Worm (Caenorhabditis elegans): ENCODE data around the gene T12A7.6.

Gene T12A7.6

DNA sequence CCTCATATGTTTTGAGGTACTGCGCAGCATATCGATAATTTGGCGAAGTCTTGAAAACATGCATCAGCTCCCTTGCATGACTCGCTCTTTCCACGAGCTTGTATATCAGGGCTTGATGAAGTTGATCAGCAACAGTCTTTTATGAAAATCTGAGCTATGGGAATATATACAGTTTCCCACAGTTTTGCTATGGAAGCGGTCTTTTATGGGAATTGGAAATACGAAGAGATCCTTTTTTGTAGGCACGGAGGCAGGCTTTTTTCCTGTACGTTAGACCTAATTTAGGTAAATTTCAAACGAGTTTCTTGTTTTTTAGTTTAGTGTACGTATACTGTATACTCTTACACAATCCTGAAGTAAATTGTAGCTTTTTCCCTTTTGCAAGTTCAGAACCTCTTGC, 6.9 kb downstream of the T12A7.6 start, which contains the start of gene T12A7.9:
Gene T12A7.9 (minus strand): TSS at position 101 of the 400 bp plus-strand sequence.
- TF ChIP-seq ceh-13 (GFP tag; optimal IDR thresholded peaks at IDR 0.05) (no peak), flt-1 (GFP tag; IDR thresholded peaks at IDR 0.05) (no peak), B0310.2 (tag; optimal IDR thresholded peaks at IDR 0.05) (no peak), ets-7 (tag; optimal IDR thresholded peaks at IDR 0.05) (no peak), sea-1 (GFP tag; conservative IDR thresholded peaks at IDR 0.05) (no peak), aly-1 (tag; optimal IDR thresholded peaks at IDR 0.05) (no peak), ama-1 (optimal IDR thresholded peaks at IDR 0.05) (no peak), hnd-1 (tag; optimal IDR thresholded peaks at IDR 0.05) (no peak), F13C5.2 (tag; optimal IDR thresholded peaks at IDR 0.05) (no peak), scrt-1 (GFP tag; IDR thresholded peaks at IDR 0.05) (no peak), pes-1 (GFP tag; IDR thresholded peaks at IDR 0.05) (no peak), tra-4 (tag; optimal IDR thresholded peaks at IDR 0.05) (no peak), hmbx-1 (tag; optimal IDR thresholded peaks at IDR 0.05) (no peak), hmg-4 (GFP tag; optimal IDR thresholded peaks at IDR 0.05) (no peak), tbx-11 (GFP tag; IDR thresholded peaks at IDR 0.05) (no peak)

DNA sequence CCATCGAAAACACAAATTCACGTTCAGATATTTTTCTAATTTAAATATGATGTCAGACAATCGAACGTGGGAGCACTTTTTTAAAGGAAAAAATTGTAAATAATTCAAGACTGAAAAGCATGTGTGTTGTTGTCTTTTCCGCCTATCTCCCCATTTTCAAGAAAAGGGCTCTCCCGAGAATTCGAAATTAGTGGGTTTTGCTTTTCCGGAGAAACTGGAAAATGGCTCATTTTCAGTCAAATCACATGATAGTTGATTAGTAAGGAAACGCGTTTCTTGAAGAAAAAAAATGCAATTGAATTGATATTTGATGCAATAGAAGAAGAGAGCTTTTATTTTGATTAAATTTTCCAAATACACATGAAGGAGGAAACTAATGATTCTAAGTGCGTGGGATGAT, 10.8 kb downstream of the T12A7.6 start:
- TF ChIP-seq ama-1 (optimal IDR thresholded peaks at IDR 0.05): no peak

DNA sequence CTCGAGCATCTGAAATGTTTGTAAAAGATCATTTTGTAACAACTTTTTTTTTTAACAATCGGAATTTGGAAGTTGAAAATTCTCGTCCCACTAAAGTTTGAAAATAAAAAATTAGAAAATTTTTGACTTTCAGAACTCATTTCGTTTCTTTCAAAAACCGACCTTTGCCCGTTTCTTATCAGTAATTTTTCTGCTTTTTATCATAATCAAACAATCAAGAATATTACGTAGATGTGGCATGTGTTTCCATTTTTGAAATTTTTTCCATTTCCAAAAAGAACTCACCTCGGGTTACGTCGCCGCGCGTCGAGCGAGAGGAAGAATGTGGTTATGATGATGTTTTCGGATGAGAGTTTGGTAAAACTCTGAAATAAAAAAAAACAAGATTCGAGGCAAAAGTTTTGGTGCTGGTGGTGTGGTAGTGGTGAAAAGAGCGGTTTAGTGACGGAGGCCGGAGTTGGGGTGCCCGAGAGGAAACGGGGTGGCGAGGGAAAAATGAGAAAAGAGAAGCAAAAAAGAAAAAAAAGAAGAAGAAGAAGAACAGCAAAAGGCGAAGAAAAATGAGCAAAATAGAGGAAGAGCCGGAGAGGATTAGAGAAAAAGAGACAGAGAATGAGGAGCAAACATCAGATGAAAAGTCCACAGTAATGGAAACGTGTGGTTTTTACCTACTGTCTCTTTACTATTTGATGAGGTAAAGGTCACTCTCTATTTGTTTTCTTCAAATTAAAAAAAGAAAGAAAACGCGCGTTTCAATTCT, 11.9 kb downstream of the T12A7.6 start, which contains the start of gene T12A7.2:
Gene T12A7.2 (minus strand): TSS at position 412 of the 760 bp plus-strand sequence.
- TF ChIP-seq ama-1 (optimal IDR thresholded peaks at IDR 0.05) (no peak), tra-4 (tag; optimal IDR thresholded peaks at IDR 0.05) (no peak), ets-7 (tag; optimal IDR thresholded peaks at IDR 0.05) (no peak), ceh-13 (GFP tag; optimal IDR thresholded peaks at IDR 0.05) (no peak), hnd-1 (tag; optimal IDR thresholded peaks at IDR 0.05) (no peak), pes-1 (GFP tag; IDR thresholded peaks at IDR 0.05) (no peak), hmbx-1 (tag; optimal IDR thresholded peaks at IDR 0.05) (no peak), hmg-4 (GFP tag; optimal IDR thresholded peaks at IDR 0.05) (no peak), F13C5.2 (tag; optimal IDR thresholded peaks at IDR 0.05) (no peak), tbx-37 (GFP tag; conservative IDR thresholded peaks at IDR 0.05) (no peak), aly-1 (tag; optimal IDR thresholded peaks at IDR 0.05) (no peak), ceh-36 (tag; optimal IDR thresholded peaks at IDR 0.05) (no peak), sea-1 (GFP tag; conservative IDR thresholded peaks at IDR 0.05) (no peak), tbx-11 (GFP tag; IDR thresholded peaks at IDR 0.05) (no peak), flt-1 (GFP tag; IDR thresholded peaks at IDR 0.05) (no peak), B0310.2 (tag; optimal IDR thresholded peaks at IDR 0.05) (no peak), scrt-1 (GFP tag; IDR thresholded peaks at IDR 0.05) (no peak)

DNA sequence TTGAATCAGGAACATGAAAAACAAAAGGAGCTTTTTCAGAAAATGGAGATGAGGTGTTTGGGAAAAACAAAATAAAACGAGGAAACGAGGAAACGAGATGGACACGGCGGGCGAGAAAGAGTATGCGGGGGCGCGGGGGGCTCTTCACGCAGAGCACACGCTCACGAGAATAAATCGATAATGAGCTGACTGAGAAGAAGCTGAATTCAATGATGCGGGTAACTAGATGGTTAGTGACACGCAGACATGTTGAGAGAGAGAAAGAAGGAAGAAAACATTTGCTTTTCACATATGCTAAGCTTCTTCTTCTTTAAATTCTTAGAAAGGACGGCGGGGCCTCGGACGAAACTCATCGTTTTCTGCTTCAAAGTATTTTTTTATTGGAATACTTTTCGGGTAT, 16.5 kb downstream of the T12A7.6 start:
- TF ChIP-seq hmg-4 (GFP tag; optimal IDR thresholded peaks at IDR 0.05) (no peak), sea-1 (GFP tag; conservative IDR thresholded peaks at IDR 0.05) (no peak), aly-1 (tag; optimal IDR thresholded peaks at IDR 0.05) (no peak), ceh-36 (tag; optimal IDR thresholded peaks at IDR 0.05) (no peak), ets-7 (tag; optimal IDR thresholded peaks at IDR 0.05) (no peak), scrt-1 (GFP tag; IDR thresholded peaks at IDR 0.05) (no peak), hnd-1 (tag; optimal IDR thresholded peaks at IDR 0.05) (no peak), tra-4 (tag; optimal IDR thresholded peaks at IDR 0.05) (no peak)

DNA sequence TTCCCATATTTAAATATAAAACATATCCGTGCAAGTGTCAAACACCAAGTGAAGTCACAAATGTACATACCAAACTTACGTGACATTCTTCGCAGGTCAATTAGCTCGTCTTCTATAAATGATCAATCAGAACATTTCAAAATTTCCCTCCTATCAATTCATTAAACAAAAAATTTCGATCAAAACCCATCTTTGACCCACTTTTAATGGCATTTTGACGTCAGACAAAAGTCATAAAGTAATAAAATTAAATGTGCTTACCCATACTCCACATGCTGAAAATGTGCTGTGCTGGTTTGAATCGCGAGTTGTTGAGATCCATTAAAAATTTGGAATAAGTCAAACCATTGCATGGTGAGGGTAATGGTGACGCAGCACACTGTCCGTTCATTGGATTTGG, 20.7 kb downstream of the T12A7.6 start:
- TF ChIP-seq B0310.2 (tag; optimal IDR thresholded peaks at IDR 0.05) (no peak), hmbx-1 (tag; optimal IDR thresholded peaks at IDR 0.05) (no peak), tra-4 (tag; optimal IDR thresholded peaks at IDR 0.05) (no peak), sea-1 (GFP tag; conservative IDR thresholded peaks at IDR 0.05) (no peak), ets-7 (tag; optimal IDR thresholded peaks at IDR 0.05) (no peak), F13C5.2 (tag; optimal IDR thresholded peaks at IDR 0.05) (no peak)

DNA sequence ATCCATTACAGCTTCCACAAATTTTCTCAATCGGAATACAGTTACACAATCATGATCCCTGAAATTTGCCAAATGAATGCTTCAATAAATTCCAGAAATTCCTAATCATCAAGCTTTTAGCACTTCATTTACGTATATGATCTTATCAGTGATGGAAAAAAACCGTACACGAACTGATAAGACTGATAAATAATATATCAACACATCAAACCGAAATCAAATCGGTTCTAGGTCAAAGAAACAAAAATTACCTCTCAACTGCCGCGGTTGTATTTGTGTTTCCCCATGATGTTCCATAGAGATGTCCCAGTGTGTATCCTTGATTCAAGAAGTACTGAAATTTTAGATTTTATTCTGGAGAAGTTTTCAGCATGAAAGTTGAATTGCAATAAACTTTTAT, 22.0 kb downstream of the T12A7.6 start:
- TF ChIP-seq tbx-37 (GFP tag; conservative IDR thresholded peaks at IDR 0.05) (no peak), F13C5.2 (tag; optimal IDR thresholded peaks at IDR 0.05) (no peak), tbx-11 (GFP tag; IDR thresholded peaks at IDR 0.05) (no peak), hnd-1 (tag; optimal IDR thresholded peaks at IDR 0.05) (no peak), scrt-1 (GFP tag; IDR thresholded peaks at IDR 0.05) (no peak), hmg-4 (GFP tag; optimal IDR thresholded peaks at IDR 0.05) (no peak), aly-1 (tag; optimal IDR thresholded peaks at IDR 0.05) (no peak), flt-1 (GFP tag; IDR thresholded peaks at IDR 0.05) (no peak), ceh-13 (GFP tag; optimal IDR thresholded peaks at IDR 0.05) (no peak), hmbx-1 (tag; optimal IDR thresholded peaks at IDR 0.05) (no peak), tra-4 (tag; optimal IDR thresholded peaks at IDR 0.05) (no peak), ets-7 (tag; optimal IDR thresholded peaks at IDR 0.05) (no peak), pes-1 (GFP tag; IDR thresholded peaks at IDR 0.05) (no peak), ama-1 (optimal IDR thresholded peaks at IDR 0.05) (no peak), sea-1 (GFP tag; conservative IDR thresholded peaks at IDR 0.05) (no peak), ceh-36 (tag; optimal IDR thresholded peaks at IDR 0.05) (no peak), B0310.2 (tag; optimal IDR thresholded peaks at IDR 0.05) (no peak)

DNA sequence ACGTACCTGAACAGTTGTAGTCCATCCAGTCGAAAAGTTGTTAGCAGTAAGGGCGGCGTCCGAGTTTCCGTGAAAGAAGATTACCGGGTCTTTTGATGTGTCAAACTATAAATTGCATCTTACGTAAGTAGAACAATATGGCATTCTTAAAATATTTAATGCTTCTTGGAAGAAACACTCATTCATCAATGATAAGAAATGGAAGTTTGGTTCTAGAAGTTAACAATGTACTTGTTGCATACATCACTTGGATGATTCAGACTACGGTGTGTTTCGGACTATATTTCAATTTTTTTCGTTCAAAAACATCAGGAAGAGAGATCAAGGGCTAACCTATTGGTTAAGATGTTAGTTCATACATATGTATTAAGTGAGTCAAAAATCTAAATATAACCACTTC, 23.1 kb downstream of the T12A7.6 start:
- TF ChIP-seq hmg-4 (GFP tag; optimal IDR thresholded peaks at IDR 0.05) (no peak), tra-4 (tag; optimal IDR thresholded peaks at IDR 0.05) (no peak), pes-1 (GFP tag; IDR thresholded peaks at IDR 0.05) (no peak), flt-1 (GFP tag; IDR thresholded peaks at IDR 0.05) (no peak), F13C5.2 (tag; optimal IDR thresholded peaks at IDR 0.05) (no peak), tbx-37 (GFP tag; conservative IDR thresholded peaks at IDR 0.05) (no peak), scrt-1 (GFP tag; IDR thresholded peaks at IDR 0.05) (no peak), ama-1 (optimal IDR thresholded peaks at IDR 0.05) (no peak), ceh-36 (tag; optimal IDR thresholded peaks at IDR 0.05) (no peak), ceh-13 (GFP tag; optimal IDR thresholded peaks at IDR 0.05) (no peak), tbx-11 (GFP tag; IDR thresholded peaks at IDR 0.05) (no peak), ets-7 (tag; optimal IDR thresholded peaks at IDR 0.05) (no peak), B0310.2 (tag; optimal IDR thresholded peaks at IDR 0.05) (no peak), aly-1 (tag; optimal IDR thresholded peaks at IDR 0.05) (no peak), sea-1 (GFP tag; conservative IDR thresholded peaks at IDR 0.05) (no peak), hnd-1 (tag; optimal IDR thresholded peaks at IDR 0.05) (no peak), hmbx-1 (tag; optimal IDR thresholded peaks at IDR 0.05) (no peak)
